Fruit fly (Drosophila melanogaster) whole organism, pupa: ENCODE measurements around the gene CG13901.

Experiments
- CG10348 ChIP-seq: fragments of 200-800 bp; sonication (Bioruptor generic); IDR thresholded peaks from 2 replicates; pipeline ENCODE4 v1.3.6; 2022; ENCODE audit warnings: missing biosample characterization, missing genetic modification characterization
- CG12605 ChIP-seq: fragments of 200-800 bp; sonication (Bioruptor generic); IDR thresholded peaks from 2 replicates; pipeline ENCODE4 v1.3.6; 2022; ENCODE audit warnings: missing biosample characterization, missing genetic modification characterization
- CG13204 ChIP-seq: fragments of 200-800 bp; sonication (Bioruptor generic); optimal IDR thresholded peaks from 2 replicates; lab custom pipeline; 2018; ENCODE audit warnings: missing biosample characterization, mild to moderate bottlenecking, missing genetic modification characterization, moderate library complexity
- CG14655 ChIP-seq: fragments of 200-800 bp; sonication (Bioruptor generic); optimal IDR thresholded peaks from 3 replicates; lab custom pipeline; 2017; ENCODE audit warnings: mild to moderate bottlenecking, missing biosample characterization, missing genetic modification reagents, missing genetic modification characterization
- CG15710 ChIP-seq: fragments of 200-800 bp; sonication (Bioruptor generic); optimal IDR thresholded peaks from 2 replicates; lab custom pipeline; 2018; ENCODE audit warnings: missing biosample characterization, mild to moderate bottlenecking, missing genetic modification characterization, moderate library complexity
- CG17806 ChIP-seq: fragments of 200-800 bp; sonication (Bioruptor generic); optimal IDR thresholded peaks from 2 replicates; lab custom pipeline; 2018; ENCODE audit warnings: missing biosample characterization, mild to moderate bottlenecking, missing genetic modification characterization, moderate library complexity
- CG32121 ChIP-seq: fragments of 200-800 bp; sonication (Bioruptor generic); IDR thresholded peaks from 2 replicates; pipeline ENCODE4 v1.3.6; 2022; ENCODE audit warnings: missing biosample characterization, missing genetic modification characterization
- CG34367 ChIP-seq: fragments of 200-800 bp; sonication (Bioruptor generic); optimal IDR thresholded peaks from 2 replicates; lab custom pipeline; 2018; ENCODE audit warnings: missing biosample characterization, mild to moderate bottlenecking, missing genetic modification characterization
- CG4496 ChIP-seq: fragments of 200-800 bp; sonication (Bioruptor generic); IDR thresholded peaks from 3 replicates; pipeline ENCODE4 v1.3.6; 2022; ENCODE audit warnings: missing biosample characterization, missing genetic modification characterization
- CG8159 ChIP-seq: fragments of 200-800 bp; sonication (Bioruptor generic); optimal IDR thresholded peaks from 3 replicates; lab custom pipeline; 2018; ENCODE audit warnings: missing biosample characterization, mild to moderate bottlenecking, missing genetic modification characterization, moderate library complexity
- CG8301 ChIP-seq: fragments of 200-800 bp; sonication (Bioruptor generic); optimal IDR thresholded peaks from 2 replicates; lab custom pipeline; 2018; ENCODE audit warnings: missing biosample characterization, mild to moderate bottlenecking, missing genetic modification characterization
- CG9948 ChIP-seq: fragments of 200-800 bp; sonication (Bioruptor generic); optimal IDR thresholded peaks from 2 replicates; lab custom pipeline; 2018; ENCODE audit warnings: missing biosample characterization, mild to moderate bottlenecking, missing genetic modification characterization, moderate library complexity
- D1 ChIP-seq: fragments of 200-800 bp; sonication (Bioruptor generic); optimal IDR thresholded peaks from 2 replicates; lab custom pipeline; 2018; ENCODE audit warnings: missing biosample characterization, mild to moderate bottlenecking, missing genetic modification characterization, moderate library complexity
- EcR ChIP-seq: fragments of 200-800 bp; sonication (Bioruptor generic); optimal IDR thresholded peaks from 3 replicates; lab custom pipeline; 2019; ENCODE audit warnings: missing biosample characterization, missing genetic modification characterization, mild to moderate bottlenecking, moderate library complexity, missing genetic modification reagents
- Ets98B ChIP-seq: fragments of 200-800 bp; sonication (Bioruptor generic); IDR thresholded peaks from 2 replicates; pipeline ENCODE4 v1.3.6; 2022; ENCODE audit warnings: missing biosample characterization, missing genetic modification characterization
- Pif1A ChIP-seq: fragments of 200-800 bp; sonication (Bioruptor generic); optimal IDR thresholded peaks from 3 replicates; lab custom pipeline; 2016; ENCODE audit warnings: missing biosample characterization, missing genetic modification characterization
- Pif1B ChIP-seq: fragments of 200-800 bp; sonication (Bioruptor generic); optimal IDR thresholded peaks from 3 replicates; lab custom pipeline; 2016; ENCODE audit warnings: missing biosample characterization, missing genetic modification characterization
- Snoo ChIP-seq: fragments of 200-800 bp; sonication (Bioruptor generic); optimal IDR thresholded peaks from 3 replicates; lab custom pipeline; 2017; ENCODE audit warnings: missing biosample characterization, mild to moderate bottlenecking, missing genetic modification characterization, inconsistent platforms
- fd96Ca ChIP-seq: fragments of 200-800 bp; sonication (Bioruptor generic); IDR thresholded peaks from 3 replicates; pipeline ENCODE4 v1.3.6; 2022; ENCODE audit warnings: missing biosample characterization, missing genetic modification characterization
- gl ChIP-seq: fragments of 200-800 bp; sonication (Bioruptor generic); optimal IDR thresholded peaks from 2 replicates; lab custom pipeline; 2018; ENCODE audit warnings: missing biosample characterization, mild to moderate bottlenecking, missing genetic modification characterization
- rn ChIP-seq: fragments of 200-800 bp; sonication (Bioruptor generic); IDR thresholded peaks from 2 replicates; pipeline ENCODE4 v1.3.6; 2022; ENCODE audit warnings: missing biosample characterization, missing genetic modification characterization

CG13901 gene

DNA sequence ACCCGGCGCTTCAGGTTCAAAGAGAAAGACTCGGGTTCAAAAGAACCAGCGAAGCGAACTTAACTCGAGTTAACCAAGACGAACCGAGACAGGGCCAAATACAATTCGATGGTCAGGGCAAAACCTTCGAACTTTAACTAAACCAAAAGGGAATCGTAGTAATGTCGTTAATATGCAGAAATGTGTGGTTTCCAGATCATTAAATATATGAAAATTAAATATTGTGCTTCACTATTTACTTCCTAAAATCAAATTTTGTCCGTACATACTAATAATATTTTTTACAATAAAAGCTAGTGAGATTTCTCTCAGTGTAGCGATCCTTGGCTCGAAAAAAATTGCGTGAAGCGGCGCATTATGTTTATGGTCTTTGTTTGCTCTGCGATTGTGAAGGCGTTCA, 19.9 kb downstream of the CG13901 start:
- no peak for TF ChIP-seq CG8301
- peak; percentile 42 for TF ChIP-seq CG34367
- no peak for TF ChIP-seq gl (tag; lab: Kevin White, UChicago)
- TF ChIP-seq Pif1A (GFP tag; lab: Kevin White, UChicago) = peak; percentile 63
- TF ChIP-seq Snoo (tag; lab: Kevin White, UChicago) = peak; percentile 22
- no peak for TF ChIP-seq EcR (GFP tag; lab: Kevin White, UChicago)
- peak; percentile 38 for TF ChIP-seq CG9948 (tag; lab: Kevin White, UChicago)
- TF ChIP-seq rn (GFP tag; lab: Robert Waterston, UW) = no peak
- peak; percentile 59 for TF ChIP-seq CG8159
- peak; percentile 41 for TF ChIP-seq CG15710
- TF ChIP-seq fd96Ca (GFP tag; lab: Robert Waterston, UW) = no peak
- TF ChIP-seq CG12605 (GFP tag; lab: Robert Waterston, UW) = no peak
- no peak for TF ChIP-seq CG14655 (GFP tag; lab: Kevin White, UChicago)
- no peak for TF ChIP-seq D1 (tag; lab: Kevin White, UChicago)
- TF ChIP-seq CG4496 (GFP tag; lab: Robert Waterston, UW) = no peak
- no peak for TF ChIP-seq Ets98B (GFP tag; lab: Robert Waterston, UW)
- TF ChIP-seq CG17806 (tag; lab: Kevin White, UChicago) = peak; percentile 38
- no peak for TF ChIP-seq CG13204 (GFP tag; lab: Kevin White, UChicago)
- TF ChIP-seq CG32121 (GFP tag; lab: Robert Waterston, UW) = no peak
- TF ChIP-seq CG10348 (GFP tag; lab: Robert Waterston, UW) = no peak
- peak; percentile 46 for TF ChIP-seq Pif1B

dm6 chr3L:815234-816200, 22.1 kb downstream of the CG13901 start:
- TF ChIP-seq CG10348 (GFP tag; lab: Robert Waterston, UW) (no peak), CG8301 (no peak), CG4496 (GFP tag; lab: Robert Waterston, UW) (0 out of 3 replicates have a peak, but pooled peaks have one; percentile 31)

dm6 chr3L:813911-814310, 23.7 kb downstream of the CG13901 start:
- TF ChIP-seq Snoo (tag; lab: Kevin White, UChicago) = no peak
- 0 out of 3 replicates have a peak, but pooled peaks have one; percentile 44 for TF ChIP-seq fd96Ca (GFP tag; lab: Robert Waterston, UW)
- no peak for TF ChIP-seq CG32121 (GFP tag; lab: Robert Waterston, UW)
- TF ChIP-seq CG4496 (GFP tag; lab: Robert Waterston, UW) = peak; percentile 45; the same call in 1 of the 3 replicates
- TF ChIP-seq CG17806 (tag; lab: Kevin White, UChicago) = peak; percentile 32
- peak; percentile 0 for TF ChIP-seq CG15710
- peak; percentile 31 for TF ChIP-seq CG8159
- no peak for TF ChIP-seq rn (GFP tag; lab: Robert Waterston, UW)
- TF ChIP-seq CG12605 (GFP tag; lab: Robert Waterston, UW) = 0 out of 2 replicates have a peak, but pooled peaks have one; percentile 16
- peak; percentile 56 for TF ChIP-seq CG14655 (GFP tag; lab: Kevin White, UChicago)
- no peak for TF ChIP-seq Pif1B
- TF ChIP-seq gl (tag; lab: Kevin White, UChicago) = no peak
- TF ChIP-seq CG13204 (GFP tag; lab: Kevin White, UChicago) = no peak
- TF ChIP-seq CG10348 (GFP tag; lab: Robert Waterston, UW) = no peak
- peak; percentile 33; the same call in 1 of the 2 replicates for TF ChIP-seq Ets98B (GFP tag; lab: Robert Waterston, UW)
- TF ChIP-seq D1 (tag; lab: Kevin White, UChicago) = no peak
- TF ChIP-seq CG9948 (tag; lab: Kevin White, UChicago) = peak; percentile 31
- TF ChIP-seq Pif1A (GFP tag; lab: Kevin White, UChicago) = peak; percentile 21
- peak; percentile 43 for TF ChIP-seq CG8301
- no peak for TF ChIP-seq CG34367
- TF ChIP-seq EcR (GFP tag; lab: Kevin White, UChicago) = no peak
- TF ChIP-seq, all 21 proteins: peak for 11

DNA sequence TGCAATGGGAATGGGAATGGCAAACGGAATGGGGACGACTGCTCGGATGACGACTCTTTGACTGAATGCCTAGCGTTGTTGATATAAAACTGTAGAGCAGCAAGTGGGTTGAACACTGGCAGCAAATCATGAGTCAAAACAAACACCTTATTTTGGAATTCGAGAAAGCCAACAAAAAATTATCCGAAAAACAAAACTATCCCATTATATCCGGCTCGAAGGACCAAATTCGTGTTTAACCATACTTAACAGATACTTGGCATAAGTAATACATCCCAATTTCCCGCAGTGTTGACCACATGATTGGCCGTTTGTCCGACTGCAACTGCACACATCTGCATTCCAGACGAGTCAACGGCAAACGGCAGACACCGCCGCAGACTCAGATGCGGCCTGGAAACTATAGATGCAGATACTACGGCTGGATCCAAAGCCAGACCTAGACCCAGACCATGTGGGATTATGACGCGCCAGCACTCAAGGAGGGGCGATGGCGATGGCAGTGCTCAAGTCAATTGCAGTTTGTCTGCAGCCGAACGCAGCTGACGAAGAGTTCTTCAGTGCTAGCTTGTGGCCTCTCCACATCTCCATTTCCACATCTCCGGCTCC, 24.3 kb downstream of the CG13901 start:
- TF ChIP-seq D1 (tag; lab: Kevin White, UChicago) = peak; percentile 77
- peak; percentile 92 for TF ChIP-seq CG12605 (GFP tag; lab: Robert Waterston, UW)
- TF ChIP-seq CG14655 (GFP tag; lab: Kevin White, UChicago) = peak; percentile 96
- peak; percentile 97 for TF ChIP-seq CG4496 (GFP tag; lab: Robert Waterston, UW)
- TF ChIP-seq Pif1A (GFP tag; lab: Kevin White, UChicago) = peak; percentile 90
- no peak for TF ChIP-seq Snoo (tag; lab: Kevin White, UChicago)
- TF ChIP-seq gl (tag; lab: Kevin White, UChicago) = peak; percentile 87
- TF ChIP-seq CG9948 (tag; lab: Kevin White, UChicago) = peak; percentile 92
- peak; percentile 96 for TF ChIP-seq CG32121 (GFP tag; lab: Robert Waterston, UW)
- peak; percentile 92 for TF ChIP-seq rn (GFP tag; lab: Robert Waterston, UW)
- TF ChIP-seq CG8301 = peak; percentile 96
- peak; percentile 91 for TF ChIP-seq CG34367
- TF ChIP-seq CG17806 (tag; lab: Kevin White, UChicago) = peak; percentile 93
- peak; percentile 97 for TF ChIP-seq Ets98B (GFP tag; lab: Robert Waterston, UW)
- peak; percentile 98 for TF ChIP-seq fd96Ca (GFP tag; lab: Robert Waterston, UW)
- TF ChIP-seq CG8159 = peak; percentile 90
- peak; percentile 88 for TF ChIP-seq CG15710
- TF ChIP-seq EcR (GFP tag; lab: Kevin White, UChicago) = peak; percentile 32
- TF ChIP-seq CG10348 (GFP tag; lab: Robert Waterston, UW) = peak; percentile 58; the same call in 1 of the 2 replicates
- peak; percentile 41 for TF ChIP-seq CG13204 (GFP tag; lab: Kevin White, UChicago)
- TF ChIP-seq Pif1B = peak; percentile 85
